Fruit fly (Drosophila melanogaster): ENCODE data around the gene FASN1.

FASN1 gene

dm6 chr2L:3039774-3040173 is 16.6 kb upstream of the FASN1 start, which contains the start of the genes cnir and CG17221 (continued):
- peak; percentile 61 for TF ChIP-seq vvl (GFP tag; IDR thresholded peaks at IDR 0.05)
- no peak for TF ChIP-seq hth (optimal IDR thresholded peaks at IDR 0.05)
- peak; percentile 42 for TF ChIP-seq CG18764 (GFP tag; optimal IDR thresholded peaks at IDR 0.05)
- TF ChIP-seq Camta (GFP tag; optimal IDR thresholded peaks at IDR 0.05): peak; percentile 60
- peak; percentile 88 for TF ChIP-seq B-H2 (GFP tag; optimal IDR thresholded peaks at IDR 0.05)
- peak; percentile 51 for TF ChIP-seq dmrt99B (tag; optimal IDR thresholded peaks at IDR 0.05)
- peak; percentile 70 to 76 for TF ChIP-seq dpn (GFP tag; optimal IDR thresholded peaks at IDR 0.05)
- no peak for TF ChIP-seq chinmo (GFP tag; IDR thresholded peaks at IDR 0.05; ENCODE audit: partially characterized antibody)
- peak; percentile 70 for TF ChIP-seq bab2 (GFP tag; optimal IDR thresholded peaks at IDR 0.05)
- TF ChIP-seq CG13894 (tag; optimal IDR thresholded peaks at IDR 0.05): peak; percentile 66
- TF ChIP-seq unpg (GFP tag; optimal IDR thresholded peaks at IDR 0.05): peak; percentile 70
- TF ChIP-seq stwl (tag; optimal IDR thresholded peaks at IDR 0.05): peak; percentile 81
- TF ChIP-seq Usf (GFP tag; optimal IDR thresholded peaks at IDR 0.05): no peak
- no peak for TF ChIP-seq stc (GFP tag; IDR thresholded peaks at IDR 0.05)
- TF ChIP-seq CG30403 (GFP tag; optimal IDR thresholded peaks at IDR 0.05): peak; percentile 78
- TF ChIP-seq CG7928 (GFP tag; optimal IDR thresholded peaks at IDR 0.05): peak; percentile 73
- no peak for TF ChIP-seq CG8359 (GFP tag; optimal IDR thresholded peaks at IDR 0.05; ENCODE audit: borderline replicate concordance)
- TF ChIP-seq Max (GFP tag; optimal IDR thresholded peaks at IDR 0.05): peak; percentile 77
- TF ChIP-seq CG31388 (GFP tag; optimal IDR thresholded peaks at IDR 0.05): peak; percentile 25
- no peak for TF ChIP-seq grn (GFP tag; optimal IDR thresholded peaks at IDR 0.05)
- peak; percentile 23 for TF ChIP-seq gsb-n (tag; optimal IDR thresholded peaks at IDR 0.05)
- TF ChIP-seq Hr39 (optimal IDR thresholded peaks at IDR 0.05): no peak
- TF ChIP-seq CG10979 (tag; optimal IDR thresholded peaks at IDR 0.05): peak; percentile 50
- no peak for TF ChIP-seq usp (GFP tag; optimal IDR thresholded peaks at IDR 0.05)
- peak; percentile 52 for TF ChIP-seq Hmx (GFP tag; optimal IDR thresholded peaks at IDR 0.05)
- peak; percentile 67 for TF ChIP-seq ems (GFP tag; optimal IDR thresholded peaks at IDR 0.05)
- TF ChIP-seq CG8290 (GFP tag; optimal IDR thresholded peaks at IDR 0.05): peak; percentile 16
- TF ChIP-seq CG8290 (tag; optimal IDR thresholded peaks at IDR 0.05): peak in 1 of 2 experiments; percentile 63
- TF ChIP-seq Mes4 (GFP tag; optimal IDR thresholded peaks at IDR 0.05): peak; percentile 46
- TF ChIP-seq CG6689 (GFP tag; IDR thresholded peaks at IDR 0.05): peak; percentile 55
- TF ChIP-seq nerfin-1 (tag; optimal IDR thresholded peaks at IDR 0.05): peak; percentile 58
- TF ChIP-seq Spps (tag; optimal IDR thresholded peaks at IDR 0.05): peak; percentile 31
- TF ChIP-seq Hr78 (GFP tag; optimal IDR thresholded peaks at IDR 0.05): no peak
- TF ChIP-seq otp (GFP tag; IDR thresholded peaks at IDR 0.05): peak; percentile 28; the same call in 1 of the 3 replicates
- TF ChIP-seq TFAM (GFP tag; optimal IDR thresholded peaks at IDR 0.05): no peak
- TF ChIP-seq Deaf1 (tag; optimal IDR thresholded peaks at IDR 0.05): peak; percentile 19
- peak; percentile 74 for TF ChIP-seq CG13424 (tag; optimal IDR thresholded peaks at IDR 0.05)
- TF ChIP-seq CG10274 (GFP tag; optimal IDR thresholded peaks at IDR 0.05): no peak
- peak; percentile 54 for TF ChIP-seq CG12942 (GFP tag; optimal IDR thresholded peaks at IDR 0.05)
- TF ChIP-seq CG10366 (GFP tag; IDR thresholded peaks at IDR 0.05): peak; percentile 42
- TF ChIP-seq kah (GFP tag; optimal IDR thresholded peaks at IDR 0.05): no peak
- TF ChIP-seq knrl (GFP tag; IDR thresholded peaks at IDR 0.05; ENCODE audit: partially characterized antibody): peak; percentile 49; the same call in 1 of the 3 replicates
- no peak for TF ChIP-seq CG15479 (GFP tag; optimal IDR thresholded peaks at IDR 0.05)
- TF ChIP-seq BtbVII (GFP tag; optimal IDR thresholded peaks at IDR 0.05): peak; percentile 32
- TF ChIP-seq CG15601 (tag; optimal IDR thresholded peaks at IDR 0.05): peak; percentile 49
- no peak; the same call in 1 of the 2 replicates for TF ChIP-seq Adf1 (GFP tag; IDR thresholded peaks at IDR 0.05)
- peak; percentile 64 for TF ChIP-seq Bteb2 (GFP tag; optimal IDR thresholded peaks at IDR 0.05)
- TF ChIP-seq CG11696 (GFP tag; IDR thresholded peaks at IDR 0.05): no peak
- peak; percentile 35 for TF ChIP-seq twi (tag; optimal IDR thresholded peaks at IDR 0.05)
- peak; percentile 75 for TF ChIP-seq CG12659 (GFP tag; optimal IDR thresholded peaks at IDR 0.05)
- peak; percentile 68 for TF ChIP-seq PHDP (tag; optimal IDR thresholded peaks at IDR 0.05)
